Fruit fly (Drosophila melanogaster) S2 (cell line): ENCODE results near the gene CG8915.

Experiments
- CG8478 ChIP-seq: fragments of >200 bp; optimal IDR thresholded peaks from 2 replicates; lab custom pipeline; 2018
- CTCF ChIP-seq, 2 experiments: fragments of >200 bp; optimal IDR thresholded peaks; 2 replicates each; lab custom pipeline; 2018

Gene CG8915

dm6 chrX:17244854-17245253 lies at the start of gene CG8915:
CG8915 (minus strand) TSS chrX:17245001.
- TF ChIP-seq CG8478 (lab: Kevin White, UChicago) (no peak), CTCF (optimal IDR thresholded peaks at IDR 0.05; lab: Kevin White, UChicago) (no peak)

- TF ChIP-seq CG8478 (lab: Kevin White, UChicago) (no peak), CTCF (optimal IDR thresholded peaks at IDR 0.05; lab: Kevin White, UChicago) (no peak)
These were observed 49.5 kb upstream of the CG8915 start for dm6 chrX:17294169-17294833.

- TF ChIP-seq CG8478 (lab: Kevin White, UChicago) (no peak), CTCF (optimal IDR thresholded peaks at IDR 0.05; lab: Kevin White, UChicago) (no peak)
These were observed 48.6 kb upstream of the CG8915 start for dm6 chrX:17293385-17293784.

DNA sequence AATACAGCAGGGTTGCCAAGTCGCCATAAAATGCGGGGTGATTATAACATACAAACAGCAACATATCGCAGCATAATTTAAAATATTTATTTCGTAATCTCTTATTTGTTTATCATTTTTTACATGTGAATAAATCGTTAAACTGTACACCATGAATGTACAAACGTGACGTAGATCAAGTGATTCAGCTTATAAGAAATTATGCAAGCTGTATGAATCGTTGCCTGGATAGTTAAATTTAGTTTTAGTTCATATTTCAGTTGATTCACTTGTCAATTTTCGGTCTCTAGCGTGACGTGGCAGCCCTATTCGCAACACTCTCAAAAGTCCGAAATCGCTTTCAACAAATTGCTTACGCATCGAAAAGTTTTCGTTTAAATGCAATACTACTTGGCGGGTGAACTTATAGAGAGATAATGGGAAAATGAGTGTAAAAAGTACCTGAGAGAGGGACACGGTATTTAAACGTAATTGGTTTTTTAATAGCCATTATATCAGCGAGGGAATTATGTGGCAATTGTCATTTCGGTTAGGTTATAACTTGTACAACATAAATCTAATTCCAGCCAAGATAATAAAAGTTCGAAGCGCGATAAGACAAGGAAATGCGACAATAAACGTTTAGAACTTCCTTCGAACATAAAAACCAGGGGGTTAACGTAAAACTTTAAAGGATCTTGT lies 47.4 kb upstream of the CG8915 start:
- TF ChIP-seq CTCF (optimal IDR thresholded peaks at IDR 0.05; lab: Kevin White, UChicago) (no peak), CG8478 (lab: Kevin White, UChicago) (no peak)

DNA sequence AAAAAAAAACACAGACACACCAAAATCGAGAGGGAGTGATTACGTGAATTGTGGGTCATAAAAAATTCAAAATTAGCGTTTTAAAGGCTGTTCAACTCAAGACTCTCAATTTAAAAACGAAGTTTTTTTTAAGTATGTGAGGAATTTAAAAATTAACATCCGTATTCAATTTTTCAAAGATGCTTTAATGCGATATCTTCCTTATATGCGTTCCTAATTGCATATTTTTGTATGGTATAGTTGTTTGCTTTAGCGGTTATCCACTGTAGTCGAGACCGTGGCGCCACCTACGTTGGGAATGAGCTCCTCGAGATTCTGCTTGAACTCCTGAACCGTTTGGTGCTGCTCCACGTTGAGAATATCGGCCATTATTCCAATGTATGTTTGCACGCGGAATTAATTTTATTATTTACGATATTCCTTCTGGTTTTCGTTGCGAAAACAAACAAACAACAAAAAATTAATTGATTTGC lies 46.2 kb upstream of the CG8915 start:
- TF ChIP-seq CTCF (optimal IDR thresholded peaks at IDR 0.05; lab: Kevin White, UChicago) (peak; percentile 26 to 27), CG8478 (lab: Kevin White, UChicago) (no peak)

- TF ChIP-seq CTCF (optimal IDR thresholded peaks at IDR 0.05; lab: Kevin White, UChicago) (no peak), CG8478 (lab: Kevin White, UChicago) (no peak)
These were observed 45.6 kb upstream of the CG8915 start for dm6 chrX:17290154-17290959.

DNA sequence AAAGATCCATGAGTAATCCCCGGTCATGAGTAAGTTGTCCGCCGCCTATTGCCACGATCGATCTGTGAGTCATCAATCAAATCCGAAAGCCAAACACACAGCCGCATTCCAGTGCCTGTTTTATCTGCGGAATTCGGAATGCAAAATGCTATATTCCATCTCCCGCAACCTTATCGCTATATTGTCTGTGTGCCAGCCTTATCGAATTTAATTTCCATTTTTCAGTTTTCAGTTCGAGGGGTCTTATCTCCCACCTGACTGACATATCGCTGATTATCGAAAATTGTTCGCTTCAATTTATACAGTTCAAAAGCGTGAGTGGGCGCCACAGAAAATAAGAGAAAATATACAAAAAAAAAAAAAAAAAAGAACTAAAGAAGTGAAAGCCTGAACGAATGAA lies 44.4 kb upstream of the CG8915 start:
- TF ChIP-seq CTCF (optimal IDR thresholded peaks at IDR 0.05; lab: Kevin White, UChicago) (no peak), CG8478 (lab: Kevin White, UChicago) (no peak)

DNA sequence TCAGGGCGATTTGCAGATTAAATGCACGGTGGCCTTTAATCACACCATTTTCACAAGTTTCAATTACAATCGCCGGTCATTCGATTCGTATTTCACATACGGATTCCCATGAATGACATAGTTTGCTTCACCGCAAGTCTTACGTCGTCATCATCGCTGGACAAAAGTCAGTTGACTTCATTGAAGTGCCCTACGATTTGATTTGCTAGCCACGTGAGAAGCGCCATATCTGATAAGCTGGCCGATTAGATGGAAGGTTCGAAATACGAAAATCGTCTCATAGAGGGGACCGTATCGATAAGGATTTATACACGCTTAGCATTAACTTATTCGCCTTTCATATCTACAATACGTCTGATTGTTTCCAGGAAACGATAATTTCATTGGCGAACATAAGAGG lies 40.3 kb upstream of the CG8915 start:
- TF ChIP-seq CTCF (optimal IDR thresholded peaks at IDR 0.05; lab: Kevin White, UChicago) (no peak), CG8478 (lab: Kevin White, UChicago) (no peak)

dm6 chrX:17284400-17284799 lies 39.6 kb upstream of the CG8915 start, which contains the start of gene CG8661:
CG8661 (minus strand) TSS chrX:17284500.
- TF ChIP-seq CG8478 (lab: Kevin White, UChicago) (no peak), CTCF (optimal IDR thresholded peaks at IDR 0.05; lab: Kevin White, UChicago) (no peak)

- no peak for TF ChIP-seq CG8478 (lab: Kevin White, UChicago)
- TF ChIP-seq CTCF (optimal IDR thresholded peaks at IDR 0.05; lab: Kevin White, UChicago) = no peak
These were observed 37.8 kb upstream of the CG8915 start, which contains the start of gene CG8664 for dm6 chrX:17282626-17283025. CG8664 (minus strand) TSS chrX:17282726.

DNA sequence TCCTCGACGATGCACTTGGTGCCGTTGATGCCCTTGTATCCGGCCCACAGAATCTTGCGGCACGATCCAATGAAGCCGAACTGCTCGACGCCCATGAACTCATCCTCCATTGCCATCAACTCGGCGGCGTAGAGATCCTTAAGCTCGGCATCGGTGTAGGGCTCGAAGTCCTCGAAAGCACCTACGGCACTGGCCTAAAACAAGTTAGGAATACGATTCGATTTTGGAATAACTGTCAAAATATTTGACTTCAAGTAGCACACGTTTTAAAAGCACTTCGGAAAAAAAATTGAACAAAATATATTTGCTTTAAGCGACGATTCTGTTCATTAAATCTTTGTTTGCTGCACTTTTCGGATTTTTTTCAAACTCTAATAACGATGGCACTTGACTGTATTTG lies 37.4 kb upstream of the CG8915 start, which contains the start of gene CG5445:
Gene CG5445 (plus strand): TSS at position 301 of the 400 bp plus-strand sequence.
- no peak for TF ChIP-seq CG8478 (lab: Kevin White, UChicago)
- no peak for TF ChIP-seq CTCF (optimal IDR thresholded peaks at IDR 0.05; lab: Kevin White, UChicago)

DNA sequence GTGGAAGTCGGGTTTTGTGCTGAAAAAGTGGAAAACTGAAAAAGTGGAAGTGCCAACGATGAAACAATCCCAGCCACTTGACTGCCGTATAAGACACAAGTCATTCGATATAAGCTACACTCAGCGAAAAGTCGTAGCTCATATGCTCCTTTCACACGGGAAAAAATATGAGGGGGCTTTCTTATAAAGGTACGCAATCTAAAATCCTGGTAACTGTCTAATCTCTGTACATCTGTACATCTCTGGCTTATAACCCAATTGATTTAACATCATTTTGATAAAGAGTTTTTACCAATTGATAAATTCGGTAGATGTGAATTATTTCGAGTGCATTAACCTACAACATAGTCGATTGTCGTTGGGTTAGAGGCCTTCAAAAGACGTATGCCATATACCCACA lies 30.0 kb upstream of the CG8915 start:
- TF ChIP-seq CTCF (optimal IDR thresholded peaks at IDR 0.05; lab: Kevin White, UChicago) (no peak), CG8478 (lab: Kevin White, UChicago) (no peak)

DNA sequence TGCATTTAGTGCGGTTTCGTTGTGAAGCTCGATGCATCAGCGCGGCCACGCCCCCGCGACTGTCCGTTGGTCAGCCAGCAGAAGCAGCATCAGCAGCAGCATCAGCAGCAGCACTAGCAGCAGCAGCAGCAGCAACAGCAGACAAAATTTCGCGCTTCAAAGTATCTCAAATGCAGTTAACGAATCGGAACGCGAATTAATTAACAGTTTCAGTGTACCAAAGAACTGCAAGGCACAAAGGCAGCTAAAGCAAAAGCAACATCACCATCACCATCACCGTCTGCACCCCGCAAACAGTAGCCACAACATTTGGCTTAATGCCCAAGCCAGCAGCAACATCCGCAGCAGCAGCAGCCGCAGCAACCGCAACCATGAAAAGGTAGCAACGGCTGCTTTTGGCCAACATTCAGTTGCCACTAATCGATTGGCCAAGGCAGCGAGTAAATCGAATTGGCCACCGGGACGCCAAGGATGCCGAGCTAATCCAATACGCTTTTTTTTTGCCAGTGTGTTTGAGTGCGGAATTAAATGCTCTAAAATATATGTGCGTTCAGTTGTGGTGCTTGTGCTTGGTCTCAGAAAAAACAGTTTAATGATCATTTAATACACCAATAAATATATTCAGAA lies 20.7 kb upstream of the CG8915 start:
- TF ChIP-seq CTCF (optimal IDR thresholded peaks at IDR 0.05; lab: Kevin White, UChicago) (no peak), CG8478 (lab: Kevin White, UChicago) (no peak)

dm6 chrX:17262049-17262448 lies 17.2 kb upstream of the CG8915 start:
- TF ChIP-seq CTCF (optimal IDR thresholded peaks at IDR 0.05; lab: Kevin White, UChicago) (no peak), CG8478 (lab: Kevin White, UChicago) (no peak)
